Worm (Caenorhabditis elegans): ENCODE measurements around the gene cyp-34A7.

cyp-34A7 gene

ce11 chrV:3979819-3980218 lies 16.2 kb upstream of the cyp-34A7 start, which contains the start of gene nlp-31 (continued):
- TF ChIP-seq blmp-1 (tag; optimal IDR thresholded peaks at IDR 0.05) (peak; percentile 89), lir-3 (tag; optimal IDR thresholded peaks at IDR 0.05; ENCODE audit: poor library complexity) (no peak), rnt-1 (tag; optimal IDR thresholded peaks at IDR 0.05) (no peak), aha-1 (tag; optimal IDR thresholded peaks at IDR 0.05) (no peak)

- no peak for TF ChIP-seq nhr-76 (tag; optimal IDR thresholded peaks at IDR 0.05)
- TF ChIP-seq ceh-63 (GFP tag; optimal IDR thresholded peaks at IDR 0.05): no peak
- TF ChIP-seq nhr-85 (tag): peak; percentile 73
- TF ChIP-seq isw-1 (GFP tag; IDR thresholded peaks at IDR 0.05): no peak
- no peak for TF ChIP-seq fos-1 (tag; optimal IDR thresholded peaks at IDR 0.05)
- TF ChIP-seq hlh-4 (tag; optimal IDR thresholded peaks at IDR 0.05): no peak
These were observed 15.4 kb upstream of the cyp-34A7 start, which contains the start of gene nlp-34 for ce11 chrV:3979053-3979452. Gene nlp-34 (minus strand): TSS chrV:3979134.

- TF ChIP-seq unc-86 (tag; optimal IDR thresholded peaks at IDR 0.05): no peak
- no peak for TF ChIP-seq fkh-10 (GFP tag; optimal IDR thresholded peaks at IDR 0.05)
- no peak for TF ChIP-seq alr-1 (tag; optimal IDR thresholded peaks at IDR 0.05; ENCODE audit: borderline replicate concordance)
- no peak for TF ChIP-seq mab-9 (GFP tag; IDR thresholded peaks at IDR 0.05)
- TF ChIP-seq grh-1 (GFP tag; IDR thresholded peaks at IDR 0.05): no peak
- no peak for TF ChIP-seq unc-62 (GFP tag; optimal IDR thresholded peaks at IDR 0.05)
- TF ChIP-seq nhr-28 (tag; optimal IDR thresholded peaks at IDR 0.05): no peak
- TF ChIP-seq nhr-90 (tag; optimal IDR thresholded peaks at IDR 0.05; ENCODE audit: poor library complexity): no peak
- TF ChIP-seq unc-98 (GFP tag; IDR thresholded peaks at IDR 0.05): no peak
- TF ChIP-seq nhr-76 (tag; optimal IDR thresholded peaks at IDR 0.05): no peak
- TF ChIP-seq C34B4.2 (tag; optimal IDR thresholded peaks at IDR 0.05): no peak
- no peak for TF ChIP-seq lin-35 (GFP tag; optimal IDR thresholded peaks at IDR 0.05)
- TF ChIP-seq rnt-1 (tag; optimal IDR thresholded peaks at IDR 0.05): no peak
- no peak for TF ChIP-seq hpl-2 (GFP tag; optimal IDR thresholded peaks at IDR 0.05)
- no peak for TF ChIP-seq fkh-4 (tag; optimal IDR thresholded peaks at IDR 0.05; ENCODE audit: borderline replicate concordance)
These were observed 13.3 kb upstream of the cyp-34A7 start, which contains the start of gene str-83 for ce11 chrV:3976964-3977363. Gene str-83 (plus strand): TSS chrV:3977264.

- TF ChIP-seq nhr-47 (tag; optimal IDR thresholded peaks at IDR 0.05): no peak
- TF ChIP-seq sptf-1 (tag; optimal IDR thresholded peaks at IDR 0.05): no peak
- no peak for TF ChIP-seq C34B4.2 (tag; optimal IDR thresholded peaks at IDR 0.05)
- TF ChIP-seq sox-4 (tag; optimal IDR thresholded peaks at IDR 0.05): no peak
- no peak for TF ChIP-seq aha-1 (tag; optimal IDR thresholded peaks at IDR 0.05)
- no peak for TF ChIP-seq snpc-4 (tag; optimal IDR thresholded peaks at IDR 0.05)
- TF ChIP-seq C16A3.4 (tag; optimal IDR thresholded peaks at IDR 0.05): no peak
- TF ChIP-seq egl-27 (tag; optimal IDR thresholded peaks at IDR 0.05): no peak
- no peak for TF ChIP-seq ceh-88 (GFP tag; IDR thresholded peaks at IDR 0.05)
- TF ChIP-seq lin-39 (tag; optimal IDR thresholded peaks at IDR 0.05): no peak
- TF ChIP-seq irx-1 (tag; optimal IDR thresholded peaks at IDR 0.05): no peak
- TF ChIP-seq tbx-2 (tag; optimal IDR thresholded peaks at IDR 0.05): no peak
- TF ChIP-seq lin-35 (GFP tag; optimal IDR thresholded peaks at IDR 0.05): no peak
- no peak for TF ChIP-seq grh-1 (GFP tag; IDR thresholded peaks at IDR 0.05)
- no peak for TF ChIP-seq nhr-90 (tag; optimal IDR thresholded peaks at IDR 0.05; ENCODE audit: poor library complexity)
- TF ChIP-seq nhr-85 (tag): no peak
- no peak for TF ChIP-seq fkh-4 (tag; optimal IDR thresholded peaks at IDR 0.05; ENCODE audit: borderline replicate concordance)
- no peak for TF ChIP-seq mef-2 (tag; optimal IDR thresholded peaks at IDR 0.05)
These were observed 10.7 kb upstream of the cyp-34A7 start, which contains the start of gene str-82 for ce11 chrV:3974361-3974760. Gene str-82 (plus strand): TSS chrV:3974661.

- no peak for TF ChIP-seq ceh-8 (GFP tag; optimal IDR thresholded peaks at IDR 0.05)
- TF ChIP-seq nhr-47 (tag; optimal IDR thresholded peaks at IDR 0.05): no peak
- TF ChIP-seq lin-14 (GFP tag; optimal IDR thresholded peaks at IDR 0.05): no peak
- no peak for TF ChIP-seq ceh-63 (GFP tag; optimal IDR thresholded peaks at IDR 0.05)
- TF ChIP-seq fkh-10 (GFP tag; optimal IDR thresholded peaks at IDR 0.05): no peak
These were observed 9.2 kb upstream of the cyp-34A7 start, which contains the start of gene cyp-34A10 for ce11 chrV:3972846-3973245. Gene cyp-34A10 (minus strand): TSS chrV:3972991.

Measured in whole organism, L1 larva.